Worm (Caenorhabditis elegans): ENCODE results near the gene npp-23.

- TF ChIP-seq nhr-77 (tag; optimal IDR thresholded peaks at IDR 0.05) (no peak), mep-1 (tag; optimal IDR thresholded peaks at IDR 0.05) (no peak), spr-3 (GFP tag; optimal IDR thresholded peaks at IDR 0.05) (no peak), ceh-32 (tag; optimal IDR thresholded peaks at IDR 0.05; ENCODE audit: poor library complexity) (no peak), ztf-11 (tag; optimal IDR thresholded peaks at IDR 0.05) (no peak), nhr-102 (tag; optimal IDR thresholded peaks at IDR 0.05) (no peak), ama-1 (optimal IDR thresholded peaks at IDR 0.05) (no peak), saeg-2 (GFP tag; IDR thresholded peaks at IDR 0.05) (no peak), duxl-1 (tag; optimal IDR thresholded peaks at IDR 0.05; ENCODE audit: poor library complexity) (no peak), unc-130 (GFP tag; optimal IDR thresholded peaks at IDR 0.05) (no peak), ceh-44 (GFP tag; IDR thresholded peaks at IDR 0.05) (no peak), arid-1 (GFP tag; conservative IDR thresholded peaks at IDR 0.05) (no peak), nhr-28 (tag; optimal IDR thresholded peaks at IDR 0.05) (no peak)
These were observed 48.3 kb downstream of the npp-23 start, which contains the start of gene T28C6.5 for ce11 chrIV:8821147-8821546.

Data from whole organism, L4 larva.